Worm (Caenorhabditis elegans): ENCODE data around the gene ZK856.6.

- TF ChIP-seq mbf-1 (tag; optimal IDR thresholded peaks at IDR 0.05) (no peak), zag-1 (tag; optimal IDR thresholded peaks at IDR 0.05) (no peak), skn-1 (tag; optimal IDR thresholded peaks at IDR 0.05) (no peak), lin-39 (tag; optimal IDR thresholded peaks at IDR 0.05) (no peak), Y55F3AM.14 (GFP tag; optimal IDR thresholded peaks at IDR 0.05) (no peak), lsy-2 (tag; optimal IDR thresholded peaks at IDR 0.05) (no peak), lin-11 (tag; optimal IDR thresholded peaks at IDR 0.05) (no peak), snpc-4 (tag; optimal IDR thresholded peaks at IDR 0.05) (no peak), fos-1 (tag; optimal IDR thresholded peaks at IDR 0.05) (no peak), unc-39 (tag; optimal IDR thresholded peaks at IDR 0.05) (no peak)
Observed at ce11 chrV:10227333-10227732, 28.8 kb downstream of the ZK856.6 start, which contains the start of gene ttr-19.

Measured in whole organism, L2 larva.